Worm (Caenorhabditis elegans) whole organism, L4/young adult: ENCODE measurements around the gene D1086.18.

ENCODE experiments used
- W03F9.2 ChIP-seq: fragments of 150-350 bp; optimal IDR thresholded peaks from 2 replicates; lab custom pipeline; 2014; ENCODE audit warnings: missing biosample characterization, missing genetic modification characterization
- dao-5 ChIP-seq: sonication (generic microtip); optimal IDR thresholded peaks from 2 replicates; lab custom pipeline; 2016; ENCODE audit warnings: missing genotype, missing genetic modification characterization, moderate library complexity, missing compliant biosample characterization
- him-1 ChIP-seq: sonication (generic microtip); optimal IDR thresholded peaks from 2 replicates; lab custom pipeline; 2016; ENCODE audit warnings: missing genotype, missing genetic modification reagents, missing genetic modification characterization, missing compliant biosample characterization

ce11 chrV:14082453-14082852, 3.2 kb upstream of the D1086.18 start, which contains the start of gene D1086.10:
- TF ChIP-seq him-1 (tag; lab: Kevin White, UChicago) = no peak
- no peak for TF ChIP-seq dao-5 (tag; lab: Kevin White, UChicago)
- TF ChIP-seq W03F9.2 (tag; lab: Kevin White, UChicago) = no peak
